Fruit fly (Drosophila melanogaster) whole organism, adult: ENCODE results near the gene CG1545.

Experiments
- CG33017 ChIP-seq: fragments of 200-800 bp; sonication (Bioruptor generic); optimal IDR thresholded peaks from 2 replicates; lab custom pipeline; 2018; ENCODE audit warnings: missing biosample characterization, mild to moderate bottlenecking, missing genetic modification characterization, moderate library complexity
- Clk ChIP-seq: fragments of 200-800 bp; sonication (Bioruptor generic); optimal IDR thresholded peaks from 2 replicates; lab custom pipeline; 2017; ENCODE audit warnings: missing biosample characterization, missing genetic modification characterization
- Crg-1 ChIP-seq: fragments of 200-800 bp; sonication (Bioruptor generic); optimal IDR thresholded peaks from 2 replicates; lab custom pipeline; 2016; ENCODE audit warnings: missing biosample characterization, missing genetic modification characterization
- Mnt ChIP-seq: fragments of 200-800 bp; sonication (Bioruptor generic); optimal IDR thresholded peaks from 2 replicates; lab custom pipeline; 2016; ENCODE audit warnings: missing biosample characterization, mild to moderate bottlenecking, missing genetic modification characterization
- bab1 ChIP-seq: fragments of 200-800 bp; sonication (Bioruptor generic); optimal IDR thresholded peaks from 3 replicates; lab custom pipeline; 2019; ENCODE audit warnings: missing biosample characterization, mild to moderate bottlenecking, missing genetic modification characterization, moderate library complexity
- kay ChIP-seq: fragments of 200-800 bp; sonication (Bioruptor generic); peaks from one replicate; lab custom pipeline; 2016; ENCODE audit warnings: missing biosample characterization, missing genetic modification characterization, borderline replicate concordance
- toe ChIP-seq: fragments of 200-800 bp; sonication (Bioruptor generic); optimal IDR thresholded peaks from 2 replicates; lab custom pipeline; 2016; ENCODE audit warnings: missing biosample characterization, missing genetic modification characterization

DNA sequence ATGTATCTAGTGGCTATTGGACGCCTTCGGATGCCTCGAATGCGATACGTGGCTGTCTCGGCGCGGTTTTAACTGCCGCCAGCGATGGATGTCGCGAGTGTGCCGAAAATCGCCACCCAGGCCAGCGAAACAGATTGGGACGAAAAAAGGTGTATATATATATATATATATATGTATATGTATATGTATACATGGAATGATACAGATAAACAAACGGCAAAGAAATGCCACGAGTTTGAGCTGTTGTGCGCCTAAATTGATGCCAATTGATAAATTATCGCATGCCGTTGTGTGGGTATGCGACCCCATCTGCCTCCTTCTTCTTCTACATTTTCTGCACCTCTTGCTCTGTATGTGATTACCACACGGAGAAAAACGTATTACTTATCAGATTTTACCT, at the start of gene CG1545:
- TF ChIP-seq Mnt (GFP tag; lab: Kevin White, UChicago) (no peak), CG33017 (tag; lab: Kevin White, UChicago) (no peak), Crg-1 (GFP tag; lab: Kevin White, UChicago) (no peak), Clk (no peak), bab1 (no peak), kay (GFP tag; lab: Kevin White, UChicago) (no peak), toe (no peak)
